Worm (Caenorhabditis elegans) whole organism, L1 larva: Measurements from ENCODE around the gene aagr-2.

ENCODE experiments used
- C34B4.2 ChIP-seq: sonication (generic microtip); optimal IDR thresholded peaks from 2 replicates; lab custom pipeline; 2017; ENCODE audit warnings: mild to moderate bottlenecking, missing genetic modification characterization, missing compliant biosample characterization
- aha-1 ChIP-seq: fragments of 150-350 bp; optimal IDR thresholded peaks from 2 replicates; lab custom pipeline; 2014; ENCODE audit warnings: missing biosample characterization, missing genetic modification characterization
- alr-1 ChIP-seq: fragments of 200-800 bp; sonication (Bioruptor generic); optimal IDR thresholded peaks from 2 replicates; lab custom pipeline; 2018; ENCODE audit warnings: borderline replicate concordance, mild to moderate bottlenecking, missing genetic modification characterization, missing compliant biosample characterization
- aly-2 ChIP-seq: fragments of 150-350 bp; optimal IDR thresholded peaks from 2 replicates; lab custom pipeline; 2014; ENCODE audit warnings: missing biosample characterization, missing genetic modification characterization
- blmp-1 ChIP-seq: fragments of 150-350 bp; optimal IDR thresholded peaks from 2 replicates; lab custom pipeline; 2014; ENCODE audit warnings: missing biosample characterization, missing genetic modification characterization
- ceh-82 ChIP-seq, 3 experiments: fragments of 150-350 bp in 1 of 3; sonication (generic microtip) in 2 of 3; optimal IDR thresholded peaks; 2 replicates each; lab custom pipeline; 2014 to 2017; ENCODE audit warnings: missing biosample characterization in 3 of 3, missing genetic modification characterization in 3 of 3
- ceh-88 ChIP-seq: fragments of 200-800 bp; sonication (Bioruptor generic); IDR thresholded peaks from 2 replicates; pipeline ENCODE4 v1.3.6; 2022; ENCODE audit warnings: missing genetic modification characterization, missing compliant biosample characterization
- dpl-1 ChIP-seq, 3 experiments: fragments of 150-350 bp in 2 of 3; sonication (generic microtip) in 1 of 3; optimal IDR thresholded peaks; 2 replicates each; lab custom pipeline; 2014 to 2017; ENCODE audit warnings: missing biosample characterization in 3 of 3, missing genetic modification characterization in 3 of 3, missing genetic modification reagents in 3 of 3
- dsc-1 ChIP-seq: sonication (generic microtip); optimal IDR thresholded peaks from 2 replicates; lab custom pipeline; 2016; ENCODE audit warnings: mild to moderate bottlenecking, missing genetic modification characterization, missing compliant biosample characterization
- efl-1 ChIP-seq, 4 experiments: fragments of 150-350 bp; optimal IDR thresholded peaks in 3 of 4; peaks in 1 of 4; 1 replicate in 1 of 4; 2 replicates in 3 of 4; lab custom pipeline; 2014; ENCODE audit warnings: missing biosample characterization in 2 of 4, missing genetic modification characterization in 2 of 4, missing genetic modification reagents in 2 of 4
- efl-3 ChIP-seq: fragments of 200-800 bp; sonication (Bioruptor generic); optimal IDR thresholded peaks from 2 replicates; lab custom pipeline; 2018; ENCODE audit warnings: mild to moderate bottlenecking, missing genetic modification characterization, missing compliant biosample characterization
- elt-2 ChIP-seq: sonication (generic microtip); optimal IDR thresholded peaks from 2 replicates; lab custom pipeline; 2016; ENCODE audit warnings: missing genetic modification characterization, mild to moderate bottlenecking, inconsistent platforms, missing compliant biosample characterization, missing genetic modification reagents
- elt-3 ChIP-seq, 6 experiments: fragments of 150-350 bp in 1 of 6; sonication (generic microtip); optimal IDR thresholded peaks; 2 replicates each; lab custom pipeline; 2017 to 2018; ENCODE audit warnings: missing biosample characterization in 6 of 6, missing genetic modification characterization in 6 of 6, inconsistent platforms in 1 of 6
- ets-5 ChIP-seq: fragments of 200-800 bp; sonication (Bioruptor generic); IDR thresholded peaks from 2 replicates; pipeline ENCODE4 v1.3.6; 2022; ENCODE audit warnings: missing genetic modification characterization, missing compliant biosample characterization
- fkh-4 ChIP-seq: sonication (generic microtip); optimal IDR thresholded peaks from 2 replicates; lab custom pipeline; 2016; ENCODE audit warnings: missing compliant biosample characterization, missing genetic modification characterization, borderline replicate concordance
- fos-1 ChIP-seq: fragments of 150-350 bp; optimal IDR thresholded peaks from 2 replicates; lab custom pipeline; 2014; ENCODE audit warnings: missing biosample characterization, missing genetic modification characterization
- grh-1 ChIP-seq: fragments of 200-800 bp; sonication (Bioruptor generic); IDR thresholded peaks from 2 replicates; pipeline ENCODE4 v1.3.6; 2022; ENCODE audit warnings: missing genetic modification reagents, missing genetic modification characterization, missing compliant biosample characterization
- irx-1 ChIP-seq: sonication (generic microtip); optimal IDR thresholded peaks from 2 replicates; lab custom pipeline; 2016; ENCODE audit warnings: missing genetic modification characterization, missing compliant biosample characterization
- isw-1 ChIP-seq: fragments of 200-800 bp; sonication (Bioruptor generic); IDR thresholded peaks from 2 replicates; pipeline ENCODE4 v1.3.6; 2022; ENCODE audit warnings: missing genetic modification characterization, missing compliant biosample characterization
- lin-13 ChIP-seq: fragments of 150-350 bp; optimal IDR thresholded peaks from 2 replicates; lab custom pipeline; 2014; ENCODE audit warnings: missing biosample characterization, missing genetic modification reagents, missing genetic modification characterization
- lin-14 ChIP-seq: fragments of 200-800 bp; sonication (Bioruptor generic); optimal IDR thresholded peaks from 2 replicates; lab custom pipeline; 2018; ENCODE audit warnings: mild to moderate bottlenecking, missing genetic modification characterization, moderate library complexity, missing compliant biosample characterization
- lin-35 ChIP-seq, 2 experiments: fragments of 150-350 bp; optimal IDR thresholded peaks; 2 replicates each; lab custom pipeline; 2014; ENCODE audit warnings: missing biosample characterization in 2 of 2, missing genetic modification characterization in 2 of 2, missing genetic modification reagents in 2 of 2
- mdl-1 ChIP-seq, 2 experiments: fragments of 150-350 bp; optimal IDR thresholded peaks; 2 replicates each; lab custom pipeline; 2014 to 2017; ENCODE audit warnings: missing biosample characterization in 2 of 2, missing genetic modification characterization in 2 of 2, inconsistent platforms in 1 of 2
- mep-1 ChIP-seq: fragments of 150-350 bp; optimal IDR thresholded peaks from 2 replicates; lab custom pipeline; 2014; ENCODE audit warnings: missing biosample characterization, missing genetic modification characterization
- nhr-11 ChIP-seq: fragments of 150-350 bp; optimal IDR thresholded peaks from 2 replicates; lab custom pipeline; 2014; ENCODE audit warnings: missing biosample characterization, missing genetic modification characterization
- nhr-19 ChIP-seq: fragments of 200-800 bp; sonication (Bioruptor generic); conservative IDR thresholded peaks from 2 replicates; pipeline ENCODE4 v1.3.6; 2022; ENCODE audit warnings: missing genetic modification characterization, missing compliant biosample characterization
- nhr-20 ChIP-seq: sonication (generic microtip); optimal IDR thresholded peaks from 2 replicates; lab custom pipeline; 2016; ENCODE audit warnings: mild to moderate bottlenecking, missing genetic modification characterization, missing compliant biosample characterization
- nhr-28 ChIP-seq: fragments of 150-350 bp; optimal IDR thresholded peaks from 2 replicates; lab custom pipeline; 2014; ENCODE audit warnings: missing biosample characterization, missing genetic modification characterization
- nhr-71 ChIP-seq: sonication (generic microtip); optimal IDR thresholded peaks from 2 replicates; lab custom pipeline; 2016; ENCODE audit warnings: mild to moderate bottlenecking, missing genetic modification characterization, moderate library complexity, missing compliant biosample characterization
- nhr-85 ChIP-seq: sonication (generic microtip); peaks from one replicate; lab custom pipeline; 2016; ENCODE audit warnings: missing genetic modification characterization, inconsistent platforms, missing compliant biosample characterization
- nhr-90 ChIP-seq: sonication (generic microtip); optimal IDR thresholded peaks from 2 replicates; lab custom pipeline; 2016; ENCODE audit warnings: mild to moderate bottlenecking, missing genetic modification characterization, missing compliant biosample characterization; ENCODE audit not compliant: poor library complexity
- pag-3 ChIP-seq: sonication (generic microtip); optimal IDR thresholded peaks from 2 replicates; lab custom pipeline; 2017; ENCODE audit warnings: missing genetic modification characterization, mild to moderate bottlenecking, missing compliant biosample characterization, antibody characterized with exemption, borderline replicate concordance; ENCODE audit not compliant: insufficient read depth
- skn-1 ChIP-seq: fragments of 150-350 bp; optimal IDR thresholded peaks from 2 replicates; lab custom pipeline; 2014; ENCODE audit warnings: missing biosample characterization, missing genetic modification characterization
- snu-23 ChIP-seq: sonication (generic microtip); optimal IDR thresholded peaks from 2 replicates; lab custom pipeline; 2016; ENCODE audit warnings: missing genetic modification characterization, missing compliant biosample characterization
- sox-4 ChIP-seq: sonication (generic microtip); optimal IDR thresholded peaks from 2 replicates; lab custom pipeline; 2016; ENCODE audit warnings: missing genetic modification characterization, missing compliant biosample characterization
- sptf-1 ChIP-seq: fragments of 150-350 bp; optimal IDR thresholded peaks from 2 replicates; lab custom pipeline; 2014; ENCODE audit warnings: missing biosample characterization, missing genetic modification characterization
- tbx-2 ChIP-seq: sonication (generic microtip); optimal IDR thresholded peaks from 2 replicates; lab custom pipeline; 2016; ENCODE audit warnings: missing genetic modification characterization, missing compliant biosample characterization
- unc-98 ChIP-seq: fragments of 200-800 bp; sonication (Bioruptor generic); IDR thresholded peaks from 2 replicates; pipeline ENCODE4 v1.3.6; 2022; ENCODE audit warnings: missing genetic modification characterization, missing compliant biosample characterization
- vab-15 ChIP-seq: sonication (generic microtip); optimal IDR thresholded peaks from 2 replicates; lab custom pipeline; 2017; ENCODE audit warnings: missing genotype, mild to moderate bottlenecking, missing genetic modification characterization, missing compliant biosample characterization
- ztf-11 ChIP-seq, 2 experiments: sonication (generic microtip); optimal IDR thresholded peaks; 2 replicates each; lab custom pipeline; 2016 to 2017; ENCODE audit warnings: missing genetic modification characterization in 2 of 2, missing biosample characterization in 1 of 2, missing compliant biosample characterization in 1 of 2

aagr-2 gene

ce11 chrII:4885976-4886375 lies 39.1 kb downstream of the aagr-2 start, which contains the start of gene R05F9.7:
R05F9.7 (plus strand) TSS chrII:4886276.
- TF ChIP-seq sox-4 (tag; lab: Kevin White, UChicago), result no peak
- no peak for TF ChIP-seq dsc-1 (tag; lab: Kevin White, UChicago)
- TF ChIP-seq fkh-4 (tag; lab: Kevin White, UChicago), result no peak
- TF ChIP-seq nhr-28 (tag; lab: Kevin White, UChicago), result no peak
- no peak for TF ChIP-seq elt-3 (tag; optimal IDR thresholded peaks at IDR 0.05; lab: Kevin White, UChicago)
- no peak for TF ChIP-seq ztf-11 (tag; optimal IDR thresholded peaks at IDR 0.05; lab: Kevin White, UChicago)
- no peak for TF ChIP-seq aly-2 (tag; lab: Kevin White, UChicago)
- no peak for TF ChIP-seq ceh-82 (tag; optimal IDR thresholded peaks at IDR 0.05; lab: Kevin White, UChicago)
- TF ChIP-seq unc-98, result no peak
- no peak for TF ChIP-seq aha-1 (tag; lab: Kevin White, UChicago)
- TF ChIP-seq lin-13, result no peak

DNA sequence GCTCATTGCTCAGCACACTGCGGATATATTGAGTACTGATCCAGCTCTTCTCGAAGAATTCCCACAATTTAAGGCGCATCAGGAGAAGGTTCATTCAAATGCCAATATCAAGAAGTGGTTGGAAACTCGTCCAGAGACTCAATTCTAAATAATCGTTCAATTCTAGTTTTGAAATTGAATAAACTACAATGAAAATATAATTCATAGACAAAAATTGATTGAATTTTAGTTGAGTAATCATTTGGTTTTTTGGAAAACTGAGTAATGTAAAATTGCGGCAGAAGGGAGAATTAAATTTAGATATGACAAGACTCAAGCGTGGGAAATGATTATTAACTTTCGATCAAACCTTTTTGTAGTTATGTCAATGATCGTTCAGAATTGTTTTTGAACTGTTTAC lies 40.6 kb downstream of the aagr-2 start:
- TF ChIP-seq vab-15 (no peak), efl-1 (optimal IDR thresholded peaks at IDR 0.05; lab: Kevin White, UChicago) (no peak), efl-1 (GFP tag; optimal IDR thresholded peaks at IDR 0.05 in 1 of 2; lab: Kevin White, UChicago) (peak in 1 of 2 experiments; percentile 52), nhr-11 (tag; lab: Kevin White, UChicago) (no peak), isw-1 (GFP tag; lab: Robert Waterston, UW) (no peak), fos-1 (tag; lab: Kevin White, UChicago) (no peak)

DNA sequence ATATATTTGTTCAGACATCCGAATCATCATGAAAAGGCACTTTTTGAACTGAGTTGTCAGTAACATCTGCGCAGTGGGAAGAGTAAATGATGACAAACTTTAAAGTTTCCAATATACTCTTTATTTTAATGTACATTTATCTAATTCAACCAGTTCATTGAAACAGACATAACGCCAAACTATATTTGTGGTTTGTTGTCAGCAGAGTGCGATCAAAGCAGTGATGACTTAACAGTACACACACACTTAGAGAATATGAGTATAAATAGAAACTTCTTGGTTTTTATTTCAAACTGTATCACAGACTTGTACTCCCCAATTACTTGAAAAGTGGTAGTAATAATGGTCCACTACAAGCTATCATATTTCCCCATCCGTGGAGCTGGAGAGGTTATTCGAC lies 41.6 kb downstream of the aagr-2 start, which contains the start of gene gst-8:
Gene gst-8, plus strand, starts transcription at position 301 of the 400 bp plus-strand sequence.
- TF ChIP-seq mep-1 (tag; lab: Kevin White, UChicago) (no peak), aly-2 (tag; lab: Kevin White, UChicago) (no peak), mdl-1 (tag; optimal IDR thresholded peaks at IDR 0.05; lab: Kevin White, UChicago) (no peak), elt-3 (tag; optimal IDR thresholded peaks at IDR 0.05; lab: Kevin White, UChicago) (no peak), irx-1 (tag; lab: Kevin White, UChicago) (no peak), blmp-1 (tag; lab: Kevin White, UChicago) (no peak), ets-5 (GFP tag; lab: Robert Waterston, UW) (no peak), elt-2 (peak; percentile 10)

DNA sequence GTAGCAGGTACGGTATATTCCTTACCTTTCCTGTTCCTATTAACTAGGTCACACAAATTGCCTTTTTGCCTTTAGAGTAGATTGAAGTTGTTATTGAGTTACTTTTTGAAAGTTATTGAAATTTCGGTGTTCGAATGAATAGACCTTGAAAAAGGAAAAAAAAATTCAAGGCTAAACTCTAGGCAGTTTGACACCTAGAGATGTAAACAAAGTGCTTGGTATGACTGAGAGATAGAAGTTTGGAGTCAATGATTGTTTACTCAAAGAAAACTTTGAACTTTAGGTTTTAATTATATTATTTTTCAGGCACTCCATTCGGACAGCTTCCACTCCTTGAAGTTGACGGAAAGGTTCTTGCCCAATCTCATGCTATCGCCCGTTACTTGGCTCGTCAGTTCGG lies 42.5 kb downstream of the aagr-2 start:
- TF ChIP-seq grh-1 (GFP tag; lab: Robert Waterston, UW), result no peak
- peak; percentile 39 for TF ChIP-seq nhr-20 (tag; lab: Kevin White, UChicago)
- TF ChIP-seq efl-3 (GFP tag; lab: Kevin White, UChicago), result no peak
- no peak for TF ChIP-seq fos-1 (tag; lab: Kevin White, UChicago)

ce11 chrII:4881727-4882126 lies 43.3 kb downstream of the aagr-2 start, which contains the start of gene gst-7:
gst-7 (plus strand) TSS chrII:4882062.
- peak; percentile 65 for TF ChIP-seq lin-14 (GFP tag; lab: Kevin White, UChicago)
- peak; percentile 90 for TF ChIP-seq nhr-20 (tag; lab: Kevin White, UChicago)
- peak; percentile 69 for TF ChIP-seq nhr-85
- TF ChIP-seq dpl-1 (GFP tag; optimal IDR thresholded peaks at IDR 0.05; lab: Kevin White, UChicago), result peak in 1 of 3 experiments; percentile 15
- TF ChIP-seq nhr-71, result peak; percentile 48
- TF ChIP-seq lin-35 (GFP tag; optimal IDR thresholded peaks at IDR 0.05; lab: Kevin White, UChicago), result peak in 1 of 2 experiments; percentile 68
- TF ChIP-seq efl-1 (optimal IDR thresholded peaks at IDR 0.05; lab: Kevin White, UChicago), result peak; percentile 3
- TF ChIP-seq efl-1 (GFP tag; optimal IDR thresholded peaks at IDR 0.05 in 1 of 2; lab: Kevin White, UChicago), result peak in 1 of 2 experiments; percentile 77
- no peak for TF ChIP-seq sptf-1 (tag; lab: Kevin White, UChicago)
- peak; percentile 44 for TF ChIP-seq snu-23
- peak; percentile 40 for TF ChIP-seq tbx-2 (tag; lab: Kevin White, UChicago)
- no peak for TF ChIP-seq ceh-88 (GFP tag; lab: Robert Waterston, UW)
- no peak for TF ChIP-seq pag-3 (tag; lab: Kevin White, UChicago)
- TF ChIP-seq mdl-1 (tag; optimal IDR thresholded peaks at IDR 0.05; lab: Kevin White, UChicago), result peak in 1 of 2 experiments; percentile 29
- peak; percentile 87 for TF ChIP-seq elt-2
- TF ChIP-seq elt-3 (tag; optimal IDR thresholded peaks at IDR 0.05; lab: Kevin White, UChicago), result peak in 2 of 6 experiments; percentile 9 to 17
- TF ChIP-seq skn-1, result peak; percentile 98
- no peak for TF ChIP-seq C34B4.2
- TF ChIP-seq alr-1 (tag; lab: Kevin White, UChicago), result no peak
- TF ChIP-seq nhr-90 (tag; lab: Kevin White, UChicago), result peak; percentile 19
- TF ChIP-seq nhr-19 (GFP tag; lab: Robert Waterston, UW), result 0 out of 2 replicates have a peak, but pooled peaks have one; percentile 8
- TF ChIP-seq, all 84 proteins: peak for 15
